Worm (Caenorhabditis elegans): ENCODE results near the gene fbxa-138.
A peak's percentile ranks its signal among the peaks of the same experiment; 100 is the strongest.

Gene fbxa-138

DNA sequence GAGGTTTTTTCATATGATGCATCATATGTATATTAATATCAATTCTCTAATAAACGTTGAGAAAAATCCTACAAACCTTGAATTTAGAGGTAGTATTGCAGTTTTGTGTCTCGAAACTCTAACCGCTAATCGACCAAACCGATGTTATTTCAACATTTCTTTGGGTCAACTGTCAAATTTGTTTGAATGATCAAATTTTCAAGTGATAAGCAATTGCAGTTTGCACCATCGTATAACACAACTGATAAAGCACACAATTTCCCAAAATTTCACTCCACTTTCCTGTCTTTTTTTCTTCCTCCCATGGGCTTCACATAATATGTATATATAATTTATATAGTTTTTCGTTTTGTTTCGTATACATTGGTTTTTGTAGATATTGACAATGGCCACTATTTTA, at the start of gene fbxa-138, which contains the start of gene Y82E9BR.5:
fbxa-138 (minus strand) TSS at position 161 of the 400 bp plus-strand sequence.
Y82E9BR.5 (plus strand) TSS at position 279 of the 400 bp plus-strand sequence.
- TF ChIP-seq med-1 (GFP tag; optimal IDR thresholded peaks at IDR 0.05; ENCODE audit: insufficient read depth): no peak
- no peak for TF ChIP-seq flt-1 (GFP tag; IDR thresholded peaks at IDR 0.05)
- no peak for TF ChIP-seq tab-1 (GFP tag; IDR thresholded peaks at IDR 0.05)
- TF ChIP-seq ztf-29 (GFP tag; IDR thresholded peaks at IDR 0.05): no peak
- TF ChIP-seq klf-2 (GFP tag; conservative IDR thresholded peaks at IDR 0.05): no peak
- no peak for TF ChIP-seq ref-1 (GFP tag; conservative IDR thresholded peaks at IDR 0.05)
- TF ChIP-seq ztf-23 (GFP tag; IDR thresholded peaks at IDR 0.05): no peak
- TF ChIP-seq cog-1 (tag; optimal IDR thresholded peaks at IDR 0.05): no peak
- no peak for TF ChIP-seq T22C8.4 (GFP tag; IDR thresholded peaks at IDR 0.05)

DNA sequence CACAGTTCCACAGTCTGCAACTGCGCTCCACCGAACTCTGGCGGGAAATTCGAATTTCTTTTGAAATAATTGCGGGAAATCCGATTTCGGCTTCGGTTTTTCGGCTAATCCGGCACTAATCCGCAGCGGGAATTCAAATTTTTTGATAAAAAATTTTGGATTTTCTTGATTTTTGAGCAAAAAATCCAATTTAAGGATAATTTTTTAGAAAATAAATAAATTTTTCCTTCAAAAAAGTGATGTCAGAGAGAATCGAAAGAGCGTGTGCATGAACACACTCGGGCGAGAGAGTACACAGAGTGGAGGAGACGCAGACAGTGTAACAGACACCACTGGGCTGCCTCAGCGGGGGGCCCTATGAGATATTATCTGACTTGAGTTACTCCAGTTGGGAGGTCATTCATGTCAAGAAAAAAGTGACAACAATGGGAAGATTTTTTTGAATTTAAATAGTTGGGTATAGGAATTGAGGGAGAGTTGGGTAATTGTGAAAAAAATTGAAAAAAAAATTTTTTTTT, 45.9 kb upstream of the fbxa-138 start:
- TF ChIP-seq ztf-29 (GFP tag; IDR thresholded peaks at IDR 0.05) (no peak), ztf-23 (GFP tag; IDR thresholded peaks at IDR 0.05) (no peak), ref-1 (GFP tag; conservative IDR thresholded peaks at IDR 0.05) (no peak), klf-2 (GFP tag; conservative IDR thresholded peaks at IDR 0.05) (no peak), med-1 (GFP tag; optimal IDR thresholded peaks at IDR 0.05; ENCODE audit: insufficient read depth) (no peak), flt-1 (GFP tag; IDR thresholded peaks at IDR 0.05) (no peak), tab-1 (GFP tag; IDR thresholded peaks at IDR 0.05) (no peak), T22C8.4 (GFP tag; IDR thresholded peaks at IDR 0.05) (no peak), cog-1 (tag; optimal IDR thresholded peaks at IDR 0.05) (no peak)

DNA sequence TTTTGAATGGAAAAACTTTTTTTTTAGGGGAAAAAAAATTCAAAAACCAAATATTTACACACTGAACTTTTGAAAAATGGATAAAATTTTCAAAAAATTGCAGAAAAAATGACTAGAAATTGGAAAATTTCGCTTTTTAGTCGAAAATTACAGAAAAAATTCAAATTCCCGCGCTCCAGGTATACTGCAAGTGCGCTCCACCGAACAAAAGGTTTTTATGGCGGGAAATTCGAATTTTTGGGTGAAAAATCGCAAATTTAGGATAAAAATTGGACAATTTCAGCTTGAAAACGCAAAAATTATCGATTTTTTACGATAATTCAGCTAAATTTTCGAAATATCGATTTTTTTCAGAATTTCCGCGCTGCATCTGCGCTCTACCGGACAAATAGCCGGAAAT, 45.2 kb upstream of the fbxa-138 start:
- TF ChIP-seq ztf-29 (GFP tag; IDR thresholded peaks at IDR 0.05) (no peak), T22C8.4 (GFP tag; IDR thresholded peaks at IDR 0.05) (peak; percentile 65)

DNA sequence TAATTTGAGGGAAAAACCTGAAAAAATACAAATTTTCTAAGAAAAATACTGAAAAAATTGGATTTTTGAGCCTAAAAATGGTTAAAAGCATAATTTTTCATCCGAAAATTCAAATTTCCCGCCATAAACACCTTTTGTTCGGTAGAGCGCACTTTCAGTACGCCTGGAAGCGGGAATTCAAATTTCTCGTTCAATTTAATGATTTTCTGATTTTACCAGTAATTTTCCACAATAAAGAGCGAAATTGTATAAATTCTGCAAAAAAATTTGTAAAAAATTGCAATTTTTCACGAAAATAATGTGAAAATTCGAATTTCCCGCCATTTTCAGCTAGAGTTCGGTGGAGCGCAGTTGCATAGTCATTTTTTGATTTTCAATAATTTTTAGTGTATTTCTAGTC, 44.4 kb upstream of the fbxa-138 start:
- TF ChIP-seq ref-1 (GFP tag; conservative IDR thresholded peaks at IDR 0.05) (no peak), ztf-29 (GFP tag; IDR thresholded peaks at IDR 0.05) (no peak), tab-1 (GFP tag; IDR thresholded peaks at IDR 0.05) (no peak), ztf-23 (GFP tag; IDR thresholded peaks at IDR 0.05) (no peak), med-1 (GFP tag; optimal IDR thresholded peaks at IDR 0.05; ENCODE audit: insufficient read depth) (no peak), T22C8.4 (GFP tag; IDR thresholded peaks at IDR 0.05) (no peak), flt-1 (GFP tag; IDR thresholded peaks at IDR 0.05) (no peak)

DNA sequence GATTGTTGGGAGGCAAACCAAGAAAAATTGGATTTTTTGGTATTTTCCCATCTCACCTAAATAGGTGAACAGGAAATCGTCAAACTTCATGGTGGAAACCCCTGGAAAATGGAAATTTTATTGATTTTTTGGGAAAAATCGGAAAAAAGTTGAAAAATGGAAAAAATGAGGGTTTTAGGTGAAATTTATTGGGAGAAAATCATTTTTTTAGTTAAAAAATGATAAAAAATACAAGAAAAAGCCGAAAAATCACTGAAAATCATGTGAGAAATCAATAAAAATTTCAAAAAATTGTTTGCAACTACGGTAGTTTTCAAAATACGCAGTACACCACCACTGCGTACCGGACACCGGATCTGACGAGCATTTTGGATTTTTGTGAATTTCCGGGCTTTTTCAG, 43.1 kb upstream of the fbxa-138 start, which contains the start of gene lelo-2:
lelo-2 (minus strand) TSS at position 101 of the 400 bp plus-strand sequence.
- TF ChIP-seq T22C8.4 (GFP tag; IDR thresholded peaks at IDR 0.05) (no peak), ztf-29 (GFP tag; IDR thresholded peaks at IDR 0.05) (no peak), cog-1 (tag; optimal IDR thresholded peaks at IDR 0.05) (no peak), tab-1 (GFP tag; IDR thresholded peaks at IDR 0.05) (no peak), ref-1 (GFP tag; conservative IDR thresholded peaks at IDR 0.05) (no peak), klf-2 (GFP tag; conservative IDR thresholded peaks at IDR 0.05) (no peak), med-1 (GFP tag; optimal IDR thresholded peaks at IDR 0.05; ENCODE audit: insufficient read depth) (no peak), ztf-23 (GFP tag; IDR thresholded peaks at IDR 0.05) (no peak), flt-1 (GFP tag; IDR thresholded peaks at IDR 0.05) (no peak)

DNA sequence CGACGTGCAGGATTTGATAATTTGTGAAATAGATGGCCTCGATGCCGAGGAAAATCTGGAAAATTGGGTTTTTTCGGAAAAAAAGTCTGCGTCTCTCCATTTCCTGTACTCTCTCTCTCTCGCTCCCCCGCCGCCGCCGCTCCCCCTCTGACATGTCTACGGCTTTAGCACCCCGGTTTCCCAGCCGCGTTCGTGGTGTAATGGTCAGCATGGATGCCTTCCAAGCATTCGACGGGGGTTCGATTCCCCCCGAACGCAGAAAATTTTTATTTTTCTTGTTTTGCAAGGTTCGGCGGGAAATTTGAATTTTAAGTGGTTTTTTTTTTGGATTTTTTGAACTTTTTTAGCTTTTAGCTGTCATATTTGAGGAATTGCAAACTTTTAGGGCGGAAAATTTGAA, 40.3 kb upstream of the fbxa-138 start:
- TF ChIP-seq ztf-29 (GFP tag; IDR thresholded peaks at IDR 0.05) (peak; percentile 64), ztf-23 (GFP tag; IDR thresholded peaks at IDR 0.05) (peak; percentile 90), tab-1 (GFP tag; IDR thresholded peaks at IDR 0.05) (peak; percentile 87), flt-1 (GFP tag; IDR thresholded peaks at IDR 0.05) (peak; percentile 77), klf-2 (GFP tag; conservative IDR thresholded peaks at IDR 0.05) (peak; percentile 80), cog-1 (tag; optimal IDR thresholded peaks at IDR 0.05) (peak; percentile 73), T22C8.4 (GFP tag; IDR thresholded peaks at IDR 0.05) (peak; percentile 72), ref-1 (GFP tag; conservative IDR thresholded peaks at IDR 0.05) (peak; percentile 70), med-1 (GFP tag; optimal IDR thresholded peaks at IDR 0.05; ENCODE audit: insufficient read depth) (no peak)

DNA sequence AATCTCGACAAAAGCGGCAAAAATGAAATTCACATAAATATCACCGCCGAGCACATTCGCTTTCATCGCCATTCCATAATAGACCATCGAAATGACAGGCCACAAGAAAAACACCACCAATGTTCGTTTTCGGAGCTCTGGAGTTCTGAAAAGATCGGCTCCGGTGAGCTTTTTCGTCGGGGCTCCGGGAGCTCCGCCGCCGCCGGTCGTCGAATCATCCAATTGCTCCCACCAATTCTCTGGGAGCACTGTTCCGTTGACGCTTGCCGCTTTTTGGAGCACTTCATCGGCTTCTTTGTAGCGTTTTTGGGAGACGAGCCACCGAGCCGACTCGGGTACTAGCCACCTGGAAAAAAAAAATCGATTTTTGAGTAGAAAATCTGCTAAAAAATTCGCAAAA, 37.4 kb upstream of the fbxa-138 start:
- TF ChIP-seq klf-2 (GFP tag; conservative IDR thresholded peaks at IDR 0.05): no peak
- no peak for TF ChIP-seq ztf-29 (GFP tag; IDR thresholded peaks at IDR 0.05)

DNA sequence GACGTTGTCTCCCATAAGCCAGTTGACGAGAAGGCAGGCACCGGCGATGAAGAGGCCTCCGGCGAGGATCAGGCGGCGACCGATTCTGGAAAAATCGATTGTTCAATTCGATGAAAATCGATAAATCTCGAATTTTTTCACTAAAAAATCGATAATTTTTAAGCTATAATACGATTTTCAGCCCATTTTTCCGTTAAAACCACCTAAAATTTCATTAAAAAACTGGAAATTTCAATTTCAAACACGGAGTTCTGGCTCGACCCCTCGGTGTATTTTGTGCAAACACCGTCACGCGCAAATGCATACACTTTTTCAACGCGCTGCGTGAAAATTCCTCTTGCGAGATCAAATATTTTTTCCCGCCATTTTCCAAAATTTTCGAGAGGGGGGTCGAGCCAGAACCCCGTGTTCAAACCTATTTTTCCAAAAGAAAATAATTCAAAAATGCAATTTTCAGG, 36.3 kb upstream of the fbxa-138 start:
- peak; percentile 57 for TF ChIP-seq T22C8.4 (GFP tag; IDR thresholded peaks at IDR 0.05)

DNA sequence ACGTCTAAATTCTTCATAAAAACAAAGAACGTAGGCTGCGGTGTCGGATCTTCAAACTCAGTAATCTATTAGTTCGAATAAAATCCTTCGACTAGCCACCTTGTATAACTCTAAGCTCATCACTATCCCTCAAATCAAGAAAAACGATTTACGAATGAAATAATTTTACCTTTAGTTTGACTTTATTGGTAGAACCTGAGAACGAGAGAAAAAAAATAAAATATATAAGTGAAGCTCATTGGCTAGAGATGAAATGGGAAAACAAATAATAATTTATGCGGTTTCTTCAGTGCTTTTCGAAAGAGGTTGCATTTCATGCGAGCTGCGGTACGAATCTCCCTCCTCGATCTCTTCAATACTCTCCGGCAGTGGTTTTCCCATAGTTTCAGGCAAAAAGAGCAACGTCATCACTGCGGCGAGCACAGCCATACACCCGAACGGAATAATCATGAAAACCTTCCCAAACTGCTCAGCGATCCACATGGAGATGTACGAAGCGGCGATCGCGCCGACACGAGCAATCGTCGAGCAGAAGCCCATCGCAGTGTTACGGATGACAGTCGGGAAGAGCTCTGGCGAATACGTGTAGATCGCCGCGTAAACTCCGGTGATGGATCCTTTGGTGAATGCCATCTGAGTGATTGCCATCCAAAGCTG, 35.8 kb upstream of the fbxa-138 start:
- TF ChIP-seq T22C8.4 (GFP tag; IDR thresholded peaks at IDR 0.05): no peak
- 0 out of 2 replicates have a peak, but pooled peaks have one; percentile 73 for TF ChIP-seq flt-1 (GFP tag; IDR thresholded peaks at IDR 0.05)

DNA sequence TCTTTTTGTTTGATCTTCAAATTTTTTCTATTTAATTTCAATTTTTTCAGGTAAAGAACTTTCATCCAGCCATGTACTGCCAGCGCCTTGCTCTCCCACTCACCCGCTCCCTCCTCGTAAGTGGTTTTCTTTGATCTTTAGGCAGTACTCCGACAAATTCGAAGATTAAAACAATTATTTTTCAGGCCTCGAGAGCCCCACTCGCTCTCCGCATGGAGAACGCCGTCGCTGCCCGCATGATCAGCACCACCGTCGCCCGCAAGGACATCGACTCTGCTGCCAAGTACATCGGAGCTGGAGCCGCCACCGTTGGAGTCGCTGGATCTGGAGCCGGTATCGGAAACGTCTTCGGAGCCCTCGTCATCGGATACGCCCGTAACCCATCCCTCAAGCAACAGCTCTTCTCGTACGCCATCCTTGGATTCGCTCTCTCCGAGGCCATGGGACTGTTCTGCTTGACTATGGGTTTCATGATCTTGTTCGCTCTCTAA, 35.1 kb upstream of the fbxa-138 start, which contains the start of gene Y82E9BR.3:
Y82E9BR.3 (plus strand) TSS at position 51 of the 491 bp plus-strand sequence.
- TF ChIP-seq flt-1 (GFP tag; IDR thresholded peaks at IDR 0.05) (no peak), ztf-29 (GFP tag; IDR thresholded peaks at IDR 0.05) (no peak), med-1 (GFP tag; optimal IDR thresholded peaks at IDR 0.05; ENCODE audit: insufficient read depth) (no peak), klf-2 (GFP tag; conservative IDR thresholded peaks at IDR 0.05) (no peak)
